Worm (Caenorhabditis elegans): ENCODE data around the gene C45H4.14.

Gene C45H4.14

DNA sequence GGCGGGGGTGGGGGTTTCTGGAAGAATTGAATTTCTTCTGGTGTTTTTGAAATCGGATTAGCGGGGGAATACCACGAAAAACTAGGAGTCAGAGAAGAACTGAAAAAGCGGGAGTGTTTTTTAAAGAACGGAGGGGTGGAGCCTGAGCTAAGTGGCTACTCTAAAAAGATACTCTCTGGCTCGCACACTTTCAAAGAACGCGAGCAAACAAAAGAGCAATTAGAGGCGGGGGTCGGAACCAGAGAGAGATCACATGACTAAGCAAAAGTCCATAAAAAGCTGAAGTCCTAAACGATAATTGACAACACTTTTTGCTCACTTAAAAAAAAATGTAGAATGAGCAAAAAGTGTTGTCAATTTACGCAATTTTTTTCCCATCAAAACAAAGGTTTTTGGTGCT, 24.9 kb downstream of the C45H4.14 start (continued):
- no peak for TF ChIP-seq zag-1 (tag; optimal IDR thresholded peaks at IDR 0.05)
- TF ChIP-seq nhr-84 (tag; optimal IDR thresholded peaks at IDR 0.05): no peak
- no peak for TF ChIP-seq lin-13 (GFP tag; optimal IDR thresholded peaks at IDR 0.05)
- TF ChIP-seq pag-3 (tag; optimal IDR thresholded peaks at IDR 0.05; ENCODE audit: borderline replicate concordance, insufficient read depth): no peak
- no peak for TF ChIP-seq egl-13 (tag; optimal IDR thresholded peaks at IDR 0.05)
- peak; percentile 47 for TF ChIP-seq tbx-2 (tag; optimal IDR thresholded peaks at IDR 0.05)
- no peak for TF ChIP-seq ceh-63 (GFP tag; optimal IDR thresholded peaks at IDR 0.05)
- TF ChIP-seq vab-15 (tag; optimal IDR thresholded peaks at IDR 0.05): no peak
- peak; percentile 12 for TF ChIP-seq dsc-1 (tag; optimal IDR thresholded peaks at IDR 0.05)
- no peak for TF ChIP-seq ceh-8 (GFP tag; optimal IDR thresholded peaks at IDR 0.05)
- TF ChIP-seq nhr-90 (tag; optimal IDR thresholded peaks at IDR 0.05; ENCODE audit: poor library complexity): no peak
- TF ChIP-seq xbp-1 (tag; optimal IDR thresholded peaks at IDR 0.05): no peak
- no peak for TF ChIP-seq mdl-1 (tag; optimal IDR thresholded peaks at IDR 0.05)
- peak; percentile 51 for TF ChIP-seq nhr-71 (tag; optimal IDR thresholded peaks at IDR 0.05)
- peak; percentile 10 for TF ChIP-seq rnt-1 (tag; optimal IDR thresholded peaks at IDR 0.05)
- TF ChIP-seq dpl-1 (GFP tag; optimal IDR thresholded peaks at IDR 0.05): peak in 1 of 3 experiments; percentile 7
- no peak for TF ChIP-seq ztf-4 (tag; optimal IDR thresholded peaks at IDR 0.05)
- TF ChIP-seq fos-1 (tag; optimal IDR thresholded peaks at IDR 0.05): no peak
- TF ChIP-seq lin-39 (tag; optimal IDR thresholded peaks at IDR 0.05): no peak
- no peak for TF ChIP-seq mef-2 (tag; optimal IDR thresholded peaks at IDR 0.05)
- no peak for TF ChIP-seq skn-1 (tag; optimal IDR thresholded peaks at IDR 0.05)
- no peak for TF ChIP-seq egl-27 (tag; optimal IDR thresholded peaks at IDR 0.05)
- no peak for TF ChIP-seq alr-1 (tag; optimal IDR thresholded peaks at IDR 0.05; ENCODE audit: borderline replicate concordance)
- TF ChIP-seq nhr-19 (GFP tag; conservative IDR thresholded peaks at IDR 0.05): peak; percentile 26
- TF ChIP-seq isw-1 (GFP tag; IDR thresholded peaks at IDR 0.05): no peak
- TF ChIP-seq F16B12.6 (tag; optimal IDR thresholded peaks at IDR 0.05): no peak
- no peak for TF ChIP-seq ceh-90 (tag; optimal IDR thresholded peaks at IDR 0.05)
- TF ChIP-seq unc-30 (tag; optimal IDR thresholded peaks at IDR 0.05): no peak
- peak; percentile 30 for TF ChIP-seq nhr-47 (tag; optimal IDR thresholded peaks at IDR 0.05)

ce11 chrV:2133512-2133911, 25.7 kb downstream of the C45H4.14 start:
- peak; percentile 42 for TF ChIP-seq sox-4 (tag; optimal IDR thresholded peaks at IDR 0.05)
- peak; percentile 22 for TF ChIP-seq lir-3 (tag; optimal IDR thresholded peaks at IDR 0.05; ENCODE audit: poor library complexity)
- no peak for TF ChIP-seq ces-1 (GFP tag; optimal IDR thresholded peaks at IDR 0.05)
- no peak for TF ChIP-seq nhr-90 (tag; optimal IDR thresholded peaks at IDR 0.05; ENCODE audit: poor library complexity)
- TF ChIP-seq swsn-7 (tag; optimal IDR thresholded peaks at IDR 0.05): peak; percentile 61
- TF ChIP-seq lin-13 (GFP tag; optimal IDR thresholded peaks at IDR 0.05): peak; percentile 36
- peak; percentile 70 for TF ChIP-seq egl-13 (tag; optimal IDR thresholded peaks at IDR 0.05)
- TF ChIP-seq sup-37 (GFP tag; optimal IDR thresholded peaks at IDR 0.05): no peak
- TF ChIP-seq nhr-19 (GFP tag; conservative IDR thresholded peaks at IDR 0.05): peak; percentile 73
- TF ChIP-seq tlp-1 (tag; optimal IDR thresholded peaks at IDR 0.05): no peak
- TF ChIP-seq lin-39 (tag; optimal IDR thresholded peaks at IDR 0.05): no peak
- peak; percentile 70 for TF ChIP-seq snu-23 (GFP tag; optimal IDR thresholded peaks at IDR 0.05)
- no peak for TF ChIP-seq sptf-1 (tag; optimal IDR thresholded peaks at IDR 0.05)
- no peak for TF ChIP-seq efl-3 (GFP tag; optimal IDR thresholded peaks at IDR 0.05)
- TF ChIP-seq jun-1 (tag; optimal IDR thresholded peaks at IDR 0.05): peak; percentile 2
- peak; percentile 99 for TF ChIP-seq lin-14 (GFP tag; optimal IDR thresholded peaks at IDR 0.05)
- TF ChIP-seq tbx-2 (tag; optimal IDR thresholded peaks at IDR 0.05): peak; percentile 76
- TF ChIP-seq dsc-1 (tag; optimal IDR thresholded peaks at IDR 0.05): peak; percentile 64
- TF ChIP-seq C04F5.9 (tag; optimal IDR thresholded peaks at IDR 0.05): no peak
- TF ChIP-seq C16A3.4 (tag; optimal IDR thresholded peaks at IDR 0.05): peak; percentile 36
- peak; percentile 53 for TF ChIP-seq xbp-1 (tag; optimal IDR thresholded peaks at IDR 0.05)
- TF ChIP-seq pqm-1 (tag; optimal IDR thresholded peaks at IDR 0.05): no peak
- no peak for TF ChIP-seq zip-4 (GFP tag; optimal IDR thresholded peaks at IDR 0.05)
- peak; percentile 53 for TF ChIP-seq skn-1 (tag; optimal IDR thresholded peaks at IDR 0.05)
- peak; percentile 86 for TF ChIP-seq fkh-8 (tag; optimal IDR thresholded peaks at IDR 0.05)
- TF ChIP-seq egl-27 (tag; optimal IDR thresholded peaks at IDR 0.05): no peak
- peak in 1 of 3 experiments; percentile 49 for TF ChIP-seq dpl-1 (GFP tag; optimal IDR thresholded peaks at IDR 0.05)
- TF ChIP-seq hlh-17 (GFP tag; optimal IDR thresholded peaks at IDR 0.05; ENCODE audit: borderline replicate concordance): no peak
- TF ChIP-seq nhr-84 (tag; optimal IDR thresholded peaks at IDR 0.05): no peak
- TF ChIP-seq hpl-2 (GFP tag; optimal IDR thresholded peaks at IDR 0.05): no peak
- TF ChIP-seq mdl-1 (tag; optimal IDR thresholded peaks at IDR 0.05): peak in 1 of 2 experiments; percentile 69
- no peak for TF ChIP-seq elt-2 (tag; optimal IDR thresholded peaks at IDR 0.05)
- no peak for TF ChIP-seq nhr-77 (tag; optimal IDR thresholded peaks at IDR 0.05)
- no peak for TF ChIP-seq vab-15 (tag; optimal IDR thresholded peaks at IDR 0.05)
